Worm (Caenorhabditis elegans): ENCODE results near the gene pxl-1.

DNA sequence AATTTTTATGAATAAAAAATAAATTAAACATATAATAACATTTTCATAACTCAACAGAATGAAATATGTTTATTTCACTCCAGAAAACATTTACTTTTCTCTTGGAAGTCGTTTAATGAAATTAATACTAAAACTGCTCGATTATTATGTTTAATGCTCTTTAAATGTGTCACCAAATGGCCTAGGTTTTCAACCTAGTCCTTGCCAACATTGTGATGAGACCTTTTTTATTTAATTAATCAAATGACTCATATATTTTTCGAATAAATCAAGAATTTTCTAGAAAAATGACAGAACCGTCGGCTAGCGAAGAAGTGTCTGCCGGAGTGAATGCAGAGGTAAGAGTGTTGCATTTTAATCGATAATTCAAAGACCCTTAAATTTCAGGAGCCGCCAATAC is 31.5 kb downstream of the pxl-1 start, which contains the start of gene rabn-5:
- no peak for TF ChIP-seq unc-39 (tag; optimal IDR thresholded peaks at IDR 0.05)
- no peak for TF ChIP-seq egl-27 (tag; optimal IDR thresholded peaks at IDR 0.05)
- TF ChIP-seq unc-62 (GFP tag; optimal IDR thresholded peaks at IDR 0.05) = no peak
- TF ChIP-seq ceh-82 (tag; optimal IDR thresholded peaks at IDR 0.05) = no peak
- no peak for TF ChIP-seq lin-11 (tag; optimal IDR thresholded peaks at IDR 0.05)
- TF ChIP-seq ama-1 (optimal IDR thresholded peaks at IDR 0.05) = no peak
- TF ChIP-seq mdl-1 (tag; optimal IDR thresholded peaks at IDR 0.05) = no peak
